Worm (Caenorhabditis elegans): ENCODE results near the gene C13F10.7.

Gene C13F10.7

DNA sequence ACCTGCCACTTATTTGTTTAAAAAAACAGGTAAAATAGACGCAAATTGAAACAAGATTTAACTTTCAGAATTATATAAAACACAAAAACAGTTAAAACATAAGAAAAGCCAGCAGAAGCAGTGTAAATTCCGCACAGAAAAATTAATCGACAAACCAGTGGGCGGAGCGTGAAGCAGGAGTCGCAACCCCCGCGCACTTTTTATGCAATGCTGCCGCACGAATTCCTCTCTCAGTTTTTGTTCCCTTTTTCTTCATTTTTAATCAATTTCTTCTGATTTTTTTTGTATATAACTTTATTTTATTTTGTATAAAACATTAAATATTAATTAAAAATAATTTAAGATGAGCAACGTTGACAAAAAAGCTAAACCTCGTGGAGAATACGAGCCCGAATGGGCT is 7.8 kb upstream of the C13F10.7 start, which contains the start of the genes gei-6 and krr-1:
Gene gei-6 (minus strand): TSS at position 2 of the 400 bp plus-strand sequence.
Gene krr-1 (plus strand): TSS at position 344 of the 400 bp plus-strand sequence.
- TF ChIP-seq mep-1 (tag; optimal IDR thresholded peaks at IDR 0.05): peak; percentile 62
- peak; percentile 65 for TF ChIP-seq dpl-1 (GFP tag; optimal IDR thresholded peaks at IDR 0.05)
- peak; percentile 6 for TF ChIP-seq unc-130 (GFP tag; optimal IDR thresholded peaks at IDR 0.05)
- no peak for TF ChIP-seq snpc-1.2 (GFP tag; IDR thresholded peaks at IDR 0.05)
- peak; percentile 46 for TF ChIP-seq dve-1 (tag; optimal IDR thresholded peaks at IDR 0.05; ENCODE audit: insufficient read depth)
- no peak for TF ChIP-seq mdl-1 (tag; optimal IDR thresholded peaks at IDR 0.05)
- TF ChIP-seq hmg-1.1 (GFP tag; IDR thresholded peaks at IDR 0.05): 0 out of 2 replicates have a peak, but pooled peaks have one; percentile 20
- TF ChIP-seq arid-1 (GFP tag; conservative IDR thresholded peaks at IDR 0.05): 0 out of 2 replicates have a peak, but pooled peaks have one; percentile 45
- TF ChIP-seq lsy-2 (tag; optimal IDR thresholded peaks at IDR 0.05): peak in 1 of 2 experiments; percentile 57
- peak; percentile 85 for TF ChIP-seq mes-2 (tag; optimal IDR thresholded peaks at IDR 0.05; ENCODE audit: poor library complexity, severe bottlenecking)
- peak; percentile 11 for TF ChIP-seq hlh-30 (tag; optimal IDR thresholded peaks at IDR 0.05; ENCODE audit: insufficient read depth)
- TF ChIP-seq ceh-20 (GFP tag; IDR thresholded peaks at IDR 0.05): no peak
- no peak for TF ChIP-seq sdz-12 (GFP tag; optimal IDR thresholded peaks at IDR 0.05)
- peak; percentile 35 for TF ChIP-seq lin-15B (tag; optimal IDR thresholded peaks at IDR 0.05)
- TF ChIP-seq pqm-1 (tag; optimal IDR thresholded peaks at IDR 0.05): peak; percentile 13
- TF ChIP-seq unc-62 (GFP tag; optimal IDR thresholded peaks at IDR 0.05 in 1 of 2): no peak
- no peak for TF ChIP-seq unc-62 (tag; optimal IDR thresholded peaks at IDR 0.05)
- peak; percentile 28 for TF ChIP-seq duxl-1 (tag; optimal IDR thresholded peaks at IDR 0.05; ENCODE audit: poor library complexity)
- 0 out of 2 replicates have a peak, but pooled peaks have one; percentile 33 for TF ChIP-seq egl-43 (GFP tag; IDR thresholded peaks at IDR 0.05)
- peak; percentile 25 for TF ChIP-seq rbr-2 (tag; optimal IDR thresholded peaks at IDR 0.05)
- TF ChIP-seq daf-16 (GFP tag; optimal IDR thresholded peaks at IDR 0.05): no peak
- TF ChIP-seq daf-16 (tag; optimal IDR thresholded peaks at IDR 0.05): peak; percentile 24
- TF ChIP-seq lin-38 (GFP tag; IDR thresholded peaks at IDR 0.05): peak; percentile 71
- TF ChIP-seq madf-9 (GFP tag; conservative IDR thresholded peaks at IDR 0.05): no peak
- TF ChIP-seq pha-4 (GFP tag; IDR thresholded peaks at IDR 0.05): peak; percentile 58; the same call in 1 of the 2 replicates
- TF ChIP-seq pha-4 (tag; optimal IDR thresholded peaks at IDR 0.05): no peak
- TF ChIP-seq hlh-11 (tag; optimal IDR thresholded peaks at IDR 0.05): peak; percentile 3
- peak; percentile 30 for TF ChIP-seq aha-1 (tag)
- peak; percentile 15 for TF ChIP-seq nhr-77 (tag; optimal IDR thresholded peaks at IDR 0.05)

ce11 chrV:7225894-7226293 is 2.8 kb upstream of the C13F10.7 start:
- no peak for TF ChIP-seq nhr-42 (GFP tag; IDR thresholded peaks at IDR 0.05)
- peak; percentile 86 for TF ChIP-seq aha-1 (tag)
- TF ChIP-seq ama-1 (optimal IDR thresholded peaks at IDR 0.05): peak; percentile 56

DNA sequence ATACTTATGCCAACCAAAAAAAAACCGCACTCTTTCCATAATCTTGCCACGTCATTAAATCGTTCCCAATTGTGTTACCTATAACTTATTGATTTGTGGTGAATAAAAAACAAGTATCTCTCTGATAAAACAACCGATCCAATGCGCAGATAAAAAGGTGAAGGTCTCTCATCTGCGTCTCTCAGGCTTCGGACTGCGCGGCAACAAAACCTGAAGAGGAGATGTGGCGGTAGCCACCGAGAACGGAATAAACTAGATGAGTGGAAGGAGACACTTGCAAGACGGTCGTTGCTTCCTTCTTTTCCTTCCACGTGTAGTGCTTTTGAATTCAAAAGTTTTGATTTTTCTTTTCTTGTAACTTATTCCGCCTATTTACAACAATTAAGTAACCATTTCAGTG is 1.9 kb upstream of the C13F10.7 start, which contains the start of gene fkb-3:
Gene fkb-3 (plus strand): TSS at position 277 of the 400 bp plus-strand sequence.
- peak; percentile 20 for TF ChIP-seq nhr-28 (tag; optimal IDR thresholded peaks at IDR 0.05)
- peak in 1 of 2 experiments; percentile 48 for TF ChIP-seq mdl-1 (tag; optimal IDR thresholded peaks at IDR 0.05)
- no peak for TF ChIP-seq F37D6.2 (tag; optimal IDR thresholded peaks at IDR 0.05)
- TF ChIP-seq mxl-3 (GFP tag; optimal IDR thresholded peaks at IDR 0.05): peak; percentile 25

DNA sequence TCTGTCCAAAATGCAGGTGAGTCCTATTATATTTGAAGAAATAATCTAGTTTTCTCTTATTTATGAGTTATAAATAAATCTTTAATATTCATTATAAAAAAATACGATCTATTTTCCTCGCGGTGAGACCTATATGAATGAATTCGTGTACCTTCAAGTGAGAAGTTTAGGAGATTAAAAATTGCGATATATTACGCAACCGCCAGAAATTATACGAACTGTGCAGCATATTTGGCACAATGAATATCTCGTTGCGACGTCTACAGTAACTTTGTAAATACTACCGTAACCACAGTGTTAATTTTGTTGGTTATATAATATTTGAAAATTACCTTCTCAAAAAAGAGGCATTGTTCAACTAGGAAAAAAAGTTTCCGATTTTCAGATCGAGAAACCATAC is 1.3 kb upstream of the C13F10.7 start:
- TF ChIP-seq unc-62 (GFP tag; optimal IDR thresholded peaks at IDR 0.05 in 1 of 2) (peak in 1 of 2 experiments; percentile 60), unc-62 (tag; optimal IDR thresholded peaks at IDR 0.05) (no peak), lin-38 (GFP tag; IDR thresholded peaks at IDR 0.05) (no peak)

DNA sequence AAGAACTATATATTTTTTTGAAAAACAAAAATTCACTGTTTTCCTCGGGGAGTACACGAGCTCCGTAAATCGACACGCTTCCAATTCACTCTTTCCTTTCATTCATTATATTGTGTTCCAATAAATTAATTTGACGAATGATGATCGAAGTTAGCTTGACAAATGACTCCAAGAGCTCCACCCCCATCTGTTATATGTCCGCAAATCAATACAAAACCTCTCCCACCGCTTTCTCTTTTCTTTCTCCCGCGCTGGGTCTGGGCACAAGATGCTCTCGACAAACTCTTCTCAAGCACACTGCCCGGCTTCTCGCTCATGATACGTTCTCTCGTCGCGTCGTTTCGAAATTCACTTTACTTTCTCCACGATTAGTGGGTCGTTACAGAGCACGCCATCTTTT is 889 bp upstream of the C13F10.7 start, which contains the start of gene C13F10.1:
Gene C13F10.1 (plus strand): TSS at position 138 of the 400 bp plus-strand sequence.
- TF ChIP-seq mes-2 (tag; optimal IDR thresholded peaks at IDR 0.05; ENCODE audit: poor library complexity, severe bottlenecking): peak; percentile 20
- peak in 1 of 2 experiments; percentile 54 for TF ChIP-seq unc-62 (GFP tag; optimal IDR thresholded peaks at IDR 0.05 in 1 of 2)
- TF ChIP-seq unc-62 (tag; optimal IDR thresholded peaks at IDR 0.05): no peak
- no peak for TF ChIP-seq dmd-9 (GFP tag; IDR thresholded peaks at IDR 0.05)
- TF ChIP-seq hlh-30 (tag; optimal IDR thresholded peaks at IDR 0.05; ENCODE audit: insufficient read depth): peak; percentile 4
- no peak for TF ChIP-seq T26A8.4 (GFP tag; IDR thresholded peaks at IDR 0.05)
- no peak for TF ChIP-seq zip-2 (tag; optimal IDR thresholded peaks at IDR 0.05)

All from whole organism, L4 larva.